Worm (Caenorhabditis elegans) whole organism, mixed stage, embryonic: ENCODE results near the gene ZK185.1.

Experiments
- blmp-1 ChIP-seq: fragments of 150-350 bp; optimal IDR thresholded peaks from 2 replicates; lab custom pipeline; 2014; ENCODE audit warnings: missing biosample characterization, missing genetic modification characterization
- ces-1 ChIP-seq: fragments of 150-350 bp; optimal IDR thresholded peaks from 2 replicates; lab custom pipeline; 2014; ENCODE audit warnings: missing biosample characterization, missing genetic modification reagents, missing genetic modification characterization
- lsy-2 ChIP-seq: fragments of 150-350 bp; optimal IDR thresholded peaks from 2 replicates; lab custom pipeline; 2014; ENCODE audit warnings: missing biosample characterization, missing genetic modification characterization
- mep-1 ChIP-seq: fragments of 150-350 bp; optimal IDR thresholded peaks from 2 replicates; lab custom pipeline; 2017; ENCODE audit warnings: missing biosample characterization, missing genetic modification reagents, missing genetic modification characterization, inconsistent platforms
- nhr-76 ChIP-seq: sonication (generic microtip); optimal IDR thresholded peaks from 2 replicates; lab custom pipeline; 2017; ENCODE audit warnings: missing biosample characterization, missing genetic modification characterization
- pha-4 ChIP-seq: fragments of 150-350 bp; optimal IDR thresholded peaks from 2 replicates; lab custom pipeline; 2018; ENCODE audit warnings: missing biosample characterization, missing genetic modification reagents, missing genetic modification characterization
- snpc-4 ChIP-seq: fragments of 150-350 bp; optimal IDR thresholded peaks from 2 replicates; lab custom pipeline; 2014; ENCODE audit warnings: missing biosample characterization, missing genetic modification characterization
- ztf-11 ChIP-seq: fragments of 150-350 bp; optimal IDR thresholded peaks from 2 replicates; lab custom pipeline; 2014; ENCODE audit warnings: missing biosample characterization, missing genetic modification characterization

ce11 chrIV:4541195-4541594, 7.2 kb upstream of the ZK185.1 start:
- TF ChIP-seq ces-1 (GFP tag; lab: Kevin White, UChicago) (no peak), snpc-4 (tag; lab: Kevin White, UChicago) (no peak), mep-1 (tag; lab: Kevin White, UChicago) (no peak), blmp-1 (tag; lab: Kevin White, UChicago) (no peak), ztf-11 (no peak), lsy-2 (tag; lab: Kevin White, UChicago) (no peak), nhr-76 (tag; lab: Kevin White, UChicago) (no peak), pha-4 (tag; lab: Kevin White, UChicago) (no peak)
